Fruit fly (Drosophila melanogaster) whole organism, larva: ENCODE measurements around the gene sti.

Experiments used
- noc ChIP-seq: fragments of 200-800 bp; sonication (Bioruptor generic); optimal IDR thresholded peaks from 3 replicates; lab custom pipeline; 2019; ENCODE audit warnings: missing biosample characterization, mild to moderate bottlenecking, missing genetic modification characterization, moderate library complexity

sti gene

dm6 chr3L:12514762-12515215 is at the start of gene sti, which contains the start of gene tral:
sti (minus strand) TSS chr3L:12514815.
tral (plus strand) TSS chr3L:12515059.
- peak; percentile 78 for TF ChIP-seq noc (tag; lab: Kevin White, UChicago)

dm6 chr3L:12564284-12564683 is 49.7 kb upstream of the sti start:
- no peak for TF ChIP-seq noc (tag; lab: Kevin White, UChicago)

- TF ChIP-seq noc (tag; lab: Kevin White, UChicago) = no peak
Observed at dm6 chr3L:12559273-12559672, 44.7 kb upstream of the sti start.

dm6 chr3L:12557736-12558135 is 43.1 kb upstream of the sti start:
- TF ChIP-seq noc (tag; lab: Kevin White, UChicago) = no peak

dm6 chr3L:12551671-12552070 is 37.1 kb upstream of the sti start:
- TF ChIP-seq noc (tag; lab: Kevin White, UChicago) = no peak

DNA sequence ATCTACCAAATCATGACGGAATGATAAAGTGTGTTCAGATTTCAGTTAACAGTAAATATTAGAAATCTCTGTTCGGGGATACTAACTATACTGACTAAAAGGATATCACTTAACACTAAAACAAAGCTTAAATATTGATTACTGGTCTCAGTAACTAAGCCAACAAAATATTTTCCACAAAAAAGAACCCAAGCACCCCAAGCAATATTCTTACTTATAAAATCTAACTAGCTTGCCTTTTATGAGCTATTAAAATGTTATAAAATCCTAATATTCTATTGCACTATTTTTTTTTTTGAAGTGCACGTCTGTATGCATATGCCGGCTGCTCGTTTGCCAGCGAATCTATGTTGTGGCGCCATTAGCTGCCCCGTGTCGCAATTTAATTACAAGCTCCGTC is 34.9 kb upstream of the sti start:
- no peak for TF ChIP-seq noc (tag; lab: Kevin White, UChicago)

DNA sequence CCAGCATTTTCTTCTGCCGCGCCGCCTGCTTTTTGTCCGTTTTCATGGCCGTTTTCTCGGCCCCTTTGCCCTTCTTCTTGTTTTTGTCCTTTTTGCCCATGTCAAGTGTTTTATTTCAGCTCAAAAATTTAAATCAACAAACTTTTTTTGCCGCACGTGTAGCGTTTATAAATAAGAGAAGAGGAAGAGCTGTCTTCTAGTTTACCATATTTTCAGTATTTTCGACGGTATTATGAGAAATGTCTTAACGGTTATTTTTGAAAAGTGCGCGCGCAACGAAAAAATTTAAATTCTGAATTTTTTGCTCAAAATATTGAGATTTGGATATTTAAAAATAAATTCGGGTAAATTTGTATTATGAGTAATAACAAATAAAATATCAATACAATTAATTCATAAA is 22.5 kb upstream of the sti start, which contains the start of gene CG4069:
CG4069 (minus strand) TSS at position 193 of the 400 bp plus-strand sequence.
- no peak for TF ChIP-seq noc (tag; lab: Kevin White, UChicago)

DNA sequence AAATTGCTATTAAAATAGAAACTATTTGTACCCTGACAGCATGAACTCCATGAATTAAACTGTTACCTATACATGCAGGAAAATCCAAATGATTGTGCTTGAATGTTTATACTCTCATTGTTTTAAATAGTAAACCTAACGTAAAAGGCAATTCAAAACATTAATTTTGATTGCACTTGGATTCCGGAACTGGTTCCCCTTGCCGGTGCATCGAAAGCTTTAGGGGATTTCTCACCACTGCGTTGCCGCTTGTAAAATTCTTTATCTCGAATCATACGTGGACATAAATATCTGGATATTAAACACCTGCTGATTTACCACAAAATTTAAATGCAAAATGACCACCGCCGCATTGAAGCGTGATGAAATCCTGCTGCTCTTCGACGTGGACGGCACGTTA is 19.7 kb upstream of the sti start, which contains the start of gene Pmm2:
Pmm2 (plus strand) TSS at position 273 of the 400 bp plus-strand sequence.
- no peak for TF ChIP-seq noc (tag; lab: Kevin White, UChicago)

dm6 chr3L:12533392-12534070 is 18.9 kb upstream of the sti start, which contains the start of the genes Tsf2 and CG34242:
Tsf2 (minus strand) TSS chr3L:12533724.
CG34242 (plus strand) TSS chr3L:12533996.
- no peak for TF ChIP-seq noc (tag; lab: Kevin White, UChicago)

dm6 chr3L:12532220-12532619 is 17.6 kb upstream of the sti start:
- no peak for TF ChIP-seq noc (tag; lab: Kevin White, UChicago)

dm6 chr3L:12530044-12530443 is 15.4 kb upstream of the sti start, which contains the start of gene nst:
nst (minus strand) TSS chr3L:12530171.
- TF ChIP-seq noc (tag; lab: Kevin White, UChicago) = no peak

DNA sequence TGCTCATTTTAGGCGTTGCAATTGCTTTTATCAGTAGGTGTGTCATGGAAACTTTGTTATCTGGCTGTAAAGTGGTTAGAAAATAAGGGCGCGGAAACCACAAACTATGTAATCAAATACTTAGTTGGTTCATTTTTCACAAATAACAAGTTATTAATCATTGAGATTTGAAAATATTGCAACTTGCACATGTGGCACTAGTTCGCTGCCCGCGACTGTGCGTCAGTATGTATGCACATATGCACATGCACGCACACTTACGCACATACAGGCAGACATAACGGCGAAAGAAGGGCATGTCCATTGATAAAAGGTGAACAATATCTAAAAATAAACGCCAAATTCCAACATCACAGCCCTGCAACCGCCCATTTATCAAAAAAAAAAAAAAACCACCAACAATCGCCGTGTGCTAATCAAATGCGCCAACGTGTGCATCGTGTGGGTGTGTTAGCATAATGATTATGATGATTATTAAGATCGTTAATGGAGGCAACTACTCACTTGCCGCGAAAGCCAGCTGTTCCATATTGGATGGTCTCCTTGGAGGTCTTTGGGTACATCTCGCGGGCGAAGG is 14.9 kb upstream of the sti start:
- TF ChIP-seq noc (tag; lab: Kevin White, UChicago) = no peak

DNA sequence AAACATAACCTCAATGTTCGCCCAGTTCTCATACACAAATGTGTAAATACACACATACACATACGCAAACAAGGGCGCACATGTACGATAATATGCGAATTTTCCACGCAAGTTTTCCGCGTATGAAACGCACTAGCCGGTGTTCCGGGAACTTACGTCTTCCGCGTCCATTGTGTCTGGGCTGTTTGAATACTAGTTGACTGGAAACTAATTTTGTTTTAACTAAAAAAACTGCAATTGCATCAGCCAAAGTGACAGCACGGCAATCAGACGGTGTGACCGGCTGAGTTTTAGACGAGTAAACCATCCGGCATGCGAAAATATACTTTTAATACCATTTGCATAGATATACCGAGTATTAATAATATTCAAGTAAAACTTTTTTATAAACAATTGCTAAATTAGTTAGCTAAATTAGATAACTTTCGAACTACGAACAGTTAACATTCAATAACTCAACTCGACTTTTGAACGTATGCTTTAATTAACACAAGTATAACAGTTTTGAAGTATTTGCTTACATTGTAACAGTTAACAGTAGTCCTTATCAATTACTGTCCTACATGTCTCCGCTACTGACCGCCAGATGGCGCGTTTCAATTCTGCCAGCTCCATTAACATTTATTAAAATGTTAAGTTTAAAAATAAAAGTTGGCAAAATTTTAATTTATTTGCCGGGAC is 12.0 kb upstream of the sti start, which contains the start of gene eIF2beta:
eIF2beta (minus strand) TSS at position 299 of the 681 bp plus-strand sequence.
- peak; percentile 28 for TF ChIP-seq noc (tag; lab: Kevin White, UChicago)

DNA sequence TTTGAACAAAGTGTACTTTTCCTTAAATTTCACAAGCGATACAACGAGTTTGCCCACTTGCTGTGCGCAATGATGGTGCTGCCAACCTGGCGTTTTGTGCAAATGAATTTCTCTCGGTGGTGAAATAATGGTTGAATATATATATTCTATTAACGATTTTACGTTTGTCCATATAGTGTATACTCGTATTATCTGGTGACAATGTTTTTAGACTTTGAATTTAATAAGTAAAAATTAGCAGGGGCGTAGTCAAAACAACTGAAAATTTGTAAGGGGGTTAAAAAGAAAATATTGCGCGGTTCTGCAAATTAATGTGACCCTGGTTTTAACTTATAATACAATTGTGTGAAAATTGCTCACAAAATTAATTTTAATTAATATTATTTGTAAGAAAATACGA is 9.3 kb upstream of the sti start, which contains the start of the genes ver and Gcn5:
ver (plus strand) TSS at position 47 of the 400 bp plus-strand sequence.
Gcn5 (minus strand) TSS at position 74 of the 400 bp plus-strand sequence.
- TF ChIP-seq noc (tag; lab: Kevin White, UChicago) = peak; percentile 94

dm6 chr3L:12519315-12519714 is 4.7 kb upstream of the sti start:
- no peak for TF ChIP-seq noc (tag; lab: Kevin White, UChicago)
